Worm (Caenorhabditis elegans) whole organism, L4/young adult: ENCODE measurements around the gene F16G10.5.

Source experiments
- dao-5 ChIP-seq: sonication (generic microtip); optimal IDR thresholded peaks from 2 replicates; lab custom pipeline; 2016; ENCODE audit warnings: missing genotype, missing genetic modification characterization, moderate library complexity, missing compliant biosample characterization
- him-1 ChIP-seq: sonication (generic microtip); optimal IDR thresholded peaks from 2 replicates; lab custom pipeline; 2016; ENCODE audit warnings: missing genotype, missing genetic modification reagents, missing genetic modification characterization, missing compliant biosample characterization

- no peak for TF ChIP-seq him-1 (tag; lab: Kevin White, UChicago)
- TF ChIP-seq dao-5: no peak
These were observed 1.8 kb downstream of the F16G10.5 start, which contains the start of gene hpo-25 for ce11 chrII:2368956-2369355.
